Fruit fly (Drosophila melanogaster): Measurements from ENCODE around the gene CG12104.

Gene CG12104

dm6 chr3L:1644920-1645567, 42.6 kb upstream of the CG12104 start, which contains the start of the genes alphaCOP and CG13919 (continued):
- TF ChIP-seq CG10631 (GFP tag; optimal IDR thresholded peaks at IDR 0.05): peak; percentile 98
- peak; percentile 98 for TF ChIP-seq CG31627 (GFP tag; optimal IDR thresholded peaks at IDR 0.05)
- TF ChIP-seq fd85E (GFP tag; optimal IDR thresholded peaks at IDR 0.05): no peak
- peak; percentile 99 for TF ChIP-seq OdsH (GFP tag; optimal IDR thresholded peaks at IDR 0.05)
- peak; percentile 98 for TF ChIP-seq esn (GFP tag; optimal IDR thresholded peaks at IDR 0.05)
- peak; percentile 98 for TF ChIP-seq Met (GFP tag; optimal IDR thresholded peaks at IDR 0.05)
- peak; percentile 96 for TF ChIP-seq CG10669 (GFP tag; optimal IDR thresholded peaks at IDR 0.05)
- TF ChIP-seq CG7368 (GFP tag; optimal IDR thresholded peaks at IDR 0.05): peak; percentile 91
- TF ChIP-seq CG6792 (GFP tag; optimal IDR thresholded peaks at IDR 0.05): peak; percentile 97

DNA sequence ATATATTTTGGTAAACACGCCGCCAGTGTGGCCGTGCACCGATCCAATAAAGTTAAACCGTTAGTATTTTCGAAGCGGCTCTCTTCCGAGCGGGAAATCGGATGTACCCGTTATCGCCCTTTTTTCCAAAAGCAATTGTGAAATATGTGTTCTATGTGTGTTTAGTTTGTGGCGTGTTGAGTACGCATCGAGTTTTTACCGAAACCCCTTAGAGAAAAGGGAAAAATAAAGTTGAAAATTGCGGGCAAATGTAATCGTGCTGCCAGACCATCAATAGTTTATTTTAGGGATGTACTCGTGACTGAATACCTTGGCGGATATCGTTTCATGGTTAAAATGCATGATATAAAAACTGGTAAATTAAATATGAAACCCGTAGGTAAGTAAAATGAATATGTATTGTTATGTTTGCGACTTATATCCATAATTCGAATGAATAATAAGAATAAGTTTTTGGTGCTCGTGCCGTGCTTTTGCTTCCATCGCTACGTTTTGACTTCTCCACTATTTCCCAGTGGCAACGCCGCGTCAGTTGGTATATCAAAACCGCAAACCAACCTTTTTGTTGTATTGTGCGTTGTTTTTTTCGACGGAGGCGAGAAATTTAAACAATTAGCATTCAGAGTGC, 36.8 kb upstream of the CG12104 start, which contains the start of the genes Mettl2 and Bgb:
Gene Mettl2, minus strand, starts transcription at position 51 of the 628 bp plus-strand sequence.
Gene Bgb, plus strand, starts transcription at position 527 of the 628 bp plus-strand sequence.
- peak; percentile 35 for TF ChIP-seq CG11762 (GFP tag; optimal IDR thresholded peaks at IDR 0.05; ENCODE audit: insufficient read depth)
- TF ChIP-seq CG3032 (tag; optimal IDR thresholded peaks at IDR 0.05): peak; percentile 81
- no peak for TF ChIP-seq CG6276 (GFP tag; optimal IDR thresholded peaks at IDR 0.05)
- TF ChIP-seq dac (GFP tag; optimal IDR thresholded peaks at IDR 0.05): peak; percentile 42
- TF ChIP-seq Hr38 (GFP tag; optimal IDR thresholded peaks at IDR 0.05): no peak
- no peak for TF ChIP-seq pdm3 (GFP tag; optimal IDR thresholded peaks at IDR 0.05)
- TF ChIP-seq Sox14 (GFP tag; optimal IDR thresholded peaks at IDR 0.05): peak; percentile 78
- TF ChIP-seq CG7368 (GFP tag; optimal IDR thresholded peaks at IDR 0.05): peak; percentile 40
- no peak for TF ChIP-seq CG6808 (GFP tag; optimal IDR thresholded peaks at IDR 0.05)
- no peak for TF ChIP-seq net (GFP tag; optimal IDR thresholded peaks at IDR 0.05)
- TF ChIP-seq esn (GFP tag; optimal IDR thresholded peaks at IDR 0.05): peak; percentile 85
- no peak for TF ChIP-seq svp (GFP tag)
- no peak for TF ChIP-seq CG6854 (GFP tag; optimal IDR thresholded peaks at IDR 0.05)
- peak; percentile 72 for TF ChIP-seq CG32006 (GFP tag; optimal IDR thresholded peaks at IDR 0.05)
- TF ChIP-seq acj6 (GFP tag; optimal IDR thresholded peaks at IDR 0.05): peak; percentile 82
- peak; percentile 6 for TF ChIP-seq CG9139 (GFP tag; optimal IDR thresholded peaks at IDR 0.05)
- peak; percentile 85 for TF ChIP-seq Ets21C (GFP tag; optimal IDR thresholded peaks at IDR 0.05)
- TF ChIP-seq salr (GFP tag; optimal IDR thresholded peaks at IDR 0.05): peak in 1 of 2 experiments; percentile 29
- peak; percentile 68; the same call in 1 of the 2 replicates for TF ChIP-seq Gug (GFP tag; IDR thresholded peaks at IDR 0.05)
- TF ChIP-seq CG11294 (GFP tag; IDR thresholded peaks at IDR 0.05): peak; percentile 54; the same call in 1 of the 2 replicates
- no peak for TF ChIP-seq spab (GFP tag; optimal IDR thresholded peaks at IDR 0.05)
- TF ChIP-seq topi (GFP tag; optimal IDR thresholded peaks at IDR 0.05): peak; percentile 80
- TF ChIP-seq CG15336 (GFP tag; IDR thresholded peaks at IDR 0.05): no peak
- no peak for TF ChIP-seq Eip78C (GFP tag)
- peak; percentile 53 for TF ChIP-seq CG8119 (GFP tag; IDR thresholded peaks at IDR 0.05)
- TF ChIP-seq Lpt (GFP tag; optimal IDR thresholded peaks at IDR 0.05): no peak
- peak; percentile 79 for TF ChIP-seq CG11902 (GFP tag; optimal IDR thresholded peaks at IDR 0.05)
- peak; percentile 74 for TF ChIP-seq CG3919 (GFP tag; optimal IDR thresholded peaks at IDR 0.05)
- TF ChIP-seq cyc (GFP tag; optimal IDR thresholded peaks at IDR 0.05): peak; percentile 88
- peak; percentile 83 for TF ChIP-seq CG6163 (GFP tag; IDR thresholded peaks at IDR 0.05)
- peak in 1 of 2 experiments; percentile 39 for TF ChIP-seq ss (GFP tag; optimal IDR thresholded peaks at IDR 0.05)
- TF ChIP-seq CG8319 (GFP tag; optimal IDR thresholded peaks at IDR 0.05): peak; percentile 64
- TF ChIP-seq Hr4 (GFP tag; optimal IDR thresholded peaks at IDR 0.05): peak; percentile 81
- peak; percentile 79 for TF ChIP-seq Sox15 (GFP tag; optimal IDR thresholded peaks at IDR 0.05)
- TF ChIP-seq CG6792 (GFP tag; optimal IDR thresholded peaks at IDR 0.05): peak; percentile 75
- TF ChIP-seq Eip93F (GFP tag; optimal IDR thresholded peaks at IDR 0.05): no peak
- TF ChIP-seq Met (GFP tag; optimal IDR thresholded peaks at IDR 0.05): no peak
- no peak for TF ChIP-seq CG4318 (GFP tag; optimal IDR thresholded peaks at IDR 0.05)
- peak; percentile 73 for TF ChIP-seq Smox (GFP tag; optimal IDR thresholded peaks at IDR 0.05)
- no peak for TF ChIP-seq vri (GFP tag; optimal IDR thresholded peaks at IDR 0.05)
- TF ChIP-seq CG8632 (GFP tag; optimal IDR thresholded peaks at IDR 0.05): peak; percentile 51
- no peak for TF ChIP-seq CG10669 (GFP tag; optimal IDR thresholded peaks at IDR 0.05)
- peak; percentile 58 for TF ChIP-seq CG34406 (GFP tag; optimal IDR thresholded peaks at IDR 0.05)
- TF ChIP-seq CG10631 (GFP tag; optimal IDR thresholded peaks at IDR 0.05): peak; percentile 83
- peak; percentile 89 for TF ChIP-seq lz (GFP tag; optimal IDR thresholded peaks at IDR 0.05)
